Fruit fly (Drosophila melanogaster) whole organism, embryonic: ENCODE measurements around the gene cic.

Experiments
- Bgb ChIP-seq: fragments of 200-800 bp; sonication (Bioruptor generic); IDR thresholded peaks from 2 replicates; pipeline ENCODE4 v1.3.6; 2022; ENCODE audit warnings: missing biosample characterization, missing genetic modification characterization; ENCODE audit not compliant: partially characterized antibody
- Blimp-1 ChIP-seq: fragments of 200-800 bp; sonication (Bioruptor generic); optimal IDR thresholded peaks from 3 replicates; lab custom pipeline; 2018; ENCODE audit warnings: missing biosample characterization, missing genetic modification characterization, mild to moderate bottlenecking, moderate library complexity, missing genetic modification reagents
- BtbVII ChIP-seq: fragments of 200-800 bp; sonication (Bioruptor generic); optimal IDR thresholded peaks from 3 replicates; lab custom pipeline; 2017; ENCODE audit warnings: missing biosample characterization, mild to moderate bottlenecking, missing genetic modification characterization
- CG10543 ChIP-seq: fragments of 200-800 bp; sonication (Bioruptor generic); optimal IDR thresholded peaks from 3 replicates; lab custom pipeline; 2017; ENCODE audit warnings: missing biosample characterization, mild to moderate bottlenecking, missing genetic modification characterization, moderate library complexity
- CG10959 ChIP-seq: fragments of 200-800 bp; sonication (Bioruptor generic); IDR thresholded peaks from 2 replicates; pipeline ENCODE4 v1.3.6; 2022; ENCODE audit warnings: missing biosample characterization, missing genetic modification characterization
- CG12071 ChIP-seq: fragments of 200-800 bp; sonication (Bioruptor generic); optimal IDR thresholded peaks from 3 replicates; lab custom pipeline; 2018; ENCODE audit warnings: missing biosample characterization, mild to moderate bottlenecking, missing genetic modification characterization
- CG12744 ChIP-seq: fragments of 200-800 bp; sonication (Bioruptor generic); optimal IDR thresholded peaks from 2 replicates; lab custom pipeline; 2016; ENCODE audit warnings: missing biosample characterization, missing genetic modification characterization
- CG12769 ChIP-seq: fragments of 200-800 bp; sonication (Bioruptor generic); optimal IDR thresholded peaks from 2 replicates; lab custom pipeline; 2019; ENCODE audit warnings: missing biosample characterization, mild to moderate bottlenecking, missing genetic modification characterization, moderate library complexity
- CG14667 ChIP-seq: fragments of 200-800 bp; sonication (Bioruptor generic); IDR thresholded peaks from 2 replicates; pipeline ENCODE4 v1.3.6; 2022; ENCODE audit warnings: missing biosample characterization, missing genetic modification characterization
- CG15479 ChIP-seq: fragments of 200-800 bp; sonication (Bioruptor generic); optimal IDR thresholded peaks from 3 replicates; lab custom pipeline; 2019; ENCODE audit warnings: missing biosample characterization, mild to moderate bottlenecking, missing genetic modification characterization, moderate library complexity
- CG15696 ChIP-seq: fragments of 200-800 bp; sonication (Bioruptor generic); optimal IDR thresholded peaks from 2 replicates; lab custom pipeline; 2019; ENCODE audit warnings: missing biosample characterization, mild to moderate bottlenecking, missing genetic modification characterization, moderate library complexity
- CG1602 ChIP-seq: fragments of 200-800 bp; sonication (Bioruptor generic); optimal IDR thresholded peaks from 3 replicates; lab custom pipeline; 2016; ENCODE audit warnings: missing biosample characterization, missing genetic modification characterization
- CG2120 ChIP-seq: fragments of 200-800 bp; sonication (Bioruptor generic); optimal IDR thresholded peaks from 3 replicates; lab custom pipeline; 2016; ENCODE audit warnings: missing biosample characterization, missing genetic modification characterization
- CG34376 ChIP-seq: fragments of 200-800 bp; sonication (Bioruptor generic); optimal IDR thresholded peaks from 2 replicates; lab custom pipeline; 2018; ENCODE audit warnings: missing biosample characterization, mild to moderate bottlenecking, missing genetic modification characterization
- CG4730 ChIP-seq: fragments of 200-800 bp; sonication (Bioruptor generic); IDR thresholded peaks from 2 replicates; pipeline ENCODE4 v1.3.6; 2022; ENCODE audit warnings: missing biosample characterization, missing genetic modification characterization
- CG6254 ChIP-seq: fragments of 200-800 bp; sonication (Bioruptor generic); optimal IDR thresholded peaks from 3 replicates; lab custom pipeline; 2017; ENCODE audit warnings: mild to moderate bottlenecking, missing biosample characterization, missing genetic modification reagents, missing genetic modification characterization
- CG8478 ChIP-seq: fragments of >200 bp; optimal IDR thresholded peaks from 2 replicates; lab custom pipeline; 2018
- Chrac-16 ChIP-seq: fragments of 200-800 bp; sonication (Bioruptor generic); optimal IDR thresholded peaks from 3 replicates; lab custom pipeline; 2016; ENCODE audit warnings: missing biosample characterization, missing genetic modification characterization
- Doc3 ChIP-seq: fragments of 200-800 bp; sonication (Bioruptor generic); IDR thresholded peaks from 3 replicates; pipeline ENCODE4 v1.3.6; 2022; ENCODE audit warnings: missing biosample characterization, missing genetic modification characterization; ENCODE audit not compliant: partially characterized antibody
- Ets65A ChIP-seq: fragments of 200-800 bp; sonication (Bioruptor generic); peaks from one replicate; lab custom pipeline; 2016; ENCODE audit warnings: missing biosample characterization, missing genetic modification characterization
- H15 ChIP-seq: fragments of 200-800 bp; sonication (Bioruptor generic); IDR thresholded peaks from 3 replicates; pipeline ENCODE4 v1.3.6; 2022; ENCODE audit warnings: missing biosample characterization, missing genetic modification characterization
- HLHmδ ChIP-seq: fragments of 200-800 bp; sonication (Bioruptor generic); optimal IDR thresholded peaks from 2 replicates; lab custom pipeline; 2018; ENCODE audit warnings: missing biosample characterization, mild to moderate bottlenecking, missing genetic modification characterization, moderate library complexity
- Max ChIP-seq: fragments of 200-800 bp; sonication (Bioruptor generic); optimal IDR thresholded peaks from 2 replicates; lab custom pipeline; 2016; ENCODE audit warnings: missing biosample characterization, mild to moderate bottlenecking, missing genetic modification characterization
- Mrtf ChIP-seq: fragments of 200-800 bp; sonication (Bioruptor generic); IDR thresholded peaks from 3 replicates; pipeline ENCODE4 v1.3.6; 2022; ENCODE audit warnings: missing biosample characterization, missing genetic modification characterization
- Ravus ChIP-seq: fragments of 200-800 bp; sonication (Bioruptor generic); IDR thresholded peaks from 2 replicates; pipeline ENCODE4 v1.3.6; 2022; ENCODE audit warnings: missing biosample characterization, missing genetic modification characterization
- Rfx ChIP-seq: fragments of 200-800 bp; sonication (Bioruptor generic); IDR thresholded peaks from 2 replicates; pipeline ENCODE4 v1.3.6; 2022; ENCODE audit warnings: missing biosample characterization, missing genetic modification characterization
- Sry-δ ChIP-seq: fragments of 200-800 bp; sonication (Bioruptor generic); optimal IDR thresholded peaks from 2 replicates; lab custom pipeline; 2016; ENCODE audit warnings: missing biosample characterization, missing genetic modification characterization
- TFAM ChIP-seq: fragments of 200-800 bp; sonication (Bioruptor generic); optimal IDR thresholded peaks from 2 replicates; lab custom pipeline; 2017; ENCODE audit warnings: missing biosample characterization, missing genetic modification characterization, inconsistent platforms
- Tbp ChIP-seq: fragments of >200 bp; optimal IDR thresholded peaks from 2 replicates; lab custom pipeline; 2018; ENCODE audit warnings: missing biosample characterization, missing genetic modification characterization
- abd-A ChIP-seq: fragments of 200-800 bp; sonication (Bioruptor generic); optimal IDR thresholded peaks from 3 replicates; lab custom pipeline; 2019; ENCODE audit warnings: missing biosample characterization, mild to moderate bottlenecking, missing genetic modification characterization, moderate library complexity
- ara ChIP-seq: fragments of 200-800 bp; sonication (Bioruptor generic); IDR thresholded peaks from 2 replicates; pipeline ENCODE4 v1.3.6; 2022; ENCODE audit warnings: missing biosample characterization, missing genetic modification characterization
- chif ChIP-seq, 2 experiments: fragments of 200-800 bp; sonication (Bioruptor generic); optimal IDR thresholded peaks; 3 replicates each; lab custom pipeline; 2016; ENCODE audit warnings: missing biosample characterization in 2 of 2, missing genetic modification characterization in 2 of 2
- chinmo ChIP-seq: fragments of 200-800 bp; sonication (Bioruptor generic); IDR thresholded peaks from 4 replicates; pipeline ENCODE4 v1.3.6; 2022; ENCODE audit warnings: missing biosample characterization, missing genetic modification characterization; ENCODE audit not compliant: partially characterized antibody
- dmrt11E ChIP-seq: fragments of 200-800 bp; sonication (Bioruptor generic); optimal IDR thresholded peaks from 3 replicates; lab custom pipeline; 2018; ENCODE audit warnings: missing biosample characterization, mild to moderate bottlenecking, missing genetic modification characterization, moderate library complexity
- dysf ChIP-seq: fragments of 200-800 bp; sonication (Bioruptor generic); IDR thresholded peaks from 3 replicates; pipeline ENCODE4 v1.3.6; 2022; ENCODE audit warnings: missing biosample characterization, missing genetic modification characterization
- esg ChIP-seq: fragments of 200-800 bp; sonication (Bioruptor generic); conservative IDR thresholded peaks from 2 replicates; pipeline ENCODE4 v1.3.6; 2022; ENCODE audit warnings: missing biosample characterization, missing genetic modification characterization
- knrl ChIP-seq: fragments of 200-800 bp; sonication (Bioruptor generic); IDR thresholded peaks from 3 replicates; pipeline ENCODE4 v1.3.6; 2022; ENCODE audit warnings: missing biosample characterization, missing genetic modification characterization; ENCODE audit not compliant: partially characterized antibody
- mld ChIP-seq: fragments of 200-800 bp; sonication (Bioruptor generic); IDR thresholded peaks from 3 replicates; pipeline ENCODE4 v1.3.6; 2022; ENCODE audit warnings: missing biosample characterization, missing genetic modification characterization; ENCODE audit not compliant: partially characterized antibody
- nmo ChIP-seq: fragments of 200-800 bp; sonication (Bioruptor generic); optimal IDR thresholded peaks from 2 replicates; lab custom pipeline; 2018; ENCODE audit warnings: missing biosample characterization, mild to moderate bottlenecking, missing genetic modification characterization, moderate library complexity
- odd ChIP-seq: fragments of 200-800 bp; sonication (Bioruptor generic); optimal IDR thresholded peaks from 2 replicates; lab custom pipeline; 2017; ENCODE audit warnings: missing biosample characterization, mild to moderate bottlenecking, missing genetic modification characterization
- otp ChIP-seq: fragments of 200-800 bp; sonication (Bioruptor generic); IDR thresholded peaks from 3 replicates; pipeline ENCODE4, ENCODE4 v1.3.6; 2022; ENCODE audit warnings: missing biosample characterization, missing genetic modification characterization
- pan ChIP-seq, 4 experiments: fragments of >200 bp in 3 of 4; fragments of 200-800 bp in 1 of 4; sonication (Bioruptor generic) in 1 of 4; optimal IDR thresholded peaks in 3 of 4; IDR thresholded peaks in 1 of 4; 2 replicates each; pipeline versions ENCODE4 v1.3.6 to Lab custom; 2017 to 2022; ENCODE audit warnings: missing biosample characterization in 2 of 4, missing genetic modification characterization in 2 of 4, mixed read lengths in 1 of 4
- pzg ChIP-seq: fragments of 200-800 bp; sonication (Bioruptor generic); optimal IDR thresholded peaks from 3 replicates; lab custom pipeline; 2018; ENCODE audit warnings: missing biosample characterization, mild to moderate bottlenecking, missing genetic modification characterization, moderate library complexity
- ro ChIP-seq: fragments of 200-800 bp; sonication (Bioruptor generic); IDR thresholded peaks from 2 replicates; pipeline ENCODE4 v1.3.6; 2022; ENCODE audit warnings: missing biosample characterization, missing genetic modification characterization
- sd ChIP-seq: fragments of 200-800 bp; sonication (Bioruptor generic); optimal IDR thresholded peaks from 3 replicates; lab custom pipeline; 2018; ENCODE audit warnings: missing biosample characterization, mild to moderate bottlenecking, missing genetic modification characterization, moderate library complexity
- seq ChIP-seq: fragments of 200-800 bp; sonication (Bioruptor generic); IDR thresholded peaks from 2 replicates; pipeline ENCODE4 v1.3.6; 2022; ENCODE audit warnings: missing biosample characterization, missing genetic modification characterization
- sim ChIP-seq: fragments of 200-800 bp; sonication (Bioruptor generic); IDR thresholded peaks from 2 replicates; pipeline ENCODE4 v1.3.6; 2022; ENCODE audit warnings: missing biosample characterization, missing genetic modification characterization
- sisA ChIP-seq: fragments of 200-800 bp; sonication (Bioruptor generic); IDR thresholded peaks from 2 replicates; pipeline ENCODE4 v1.3.6; 2022; ENCODE audit warnings: missing biosample characterization, missing genetic modification characterization
- so ChIP-seq: fragments of 200-800 bp; sonication (Bioruptor generic); IDR thresholded peaks from 3 replicates; pipeline ENCODE4 v1.3.6; 2022; ENCODE audit warnings: missing biosample characterization, missing genetic modification characterization
- tgo ChIP-seq: fragments of 200-800 bp; sonication (Bioruptor generic); IDR thresholded peaks from 3 replicates; pipeline ENCODE4 v1.3.6; 2022; ENCODE audit warnings: missing biosample characterization, missing genetic modification characterization
- tna ChIP-seq: fragments of 200-800 bp; sonication (Bioruptor generic); IDR thresholded peaks from 2 replicates; pipeline ENCODE4 v1.3.6; 2022; ENCODE audit warnings: missing biosample characterization, missing genetic modification characterization; ENCODE audit not compliant: partially characterized antibody

The cic gene

dm6 chr3R:20253818-20254217 lies 1.2 kb downstream of the cic start (continued):
- no peak for TF ChIP-seq pzg (GFP tag; lab: Kevin White, UChicago)
- TF ChIP-seq knrl (GFP tag; lab: Robert Waterston, UW), result no peak
- no peak for TF ChIP-seq sim (GFP tag; lab: Robert Waterston, UW)
- 0 out of 2 replicates have a peak, but pooled peaks have one; percentile 26 for TF ChIP-seq seq (GFP tag; lab: Robert Waterston, UW)
- TF ChIP-seq CG14667, result no peak
- no peak for TF ChIP-seq CG15479 (GFP tag; lab: Kevin White, UChicago)
- TF ChIP-seq Tbp, result no peak
- TF ChIP-seq CG34376 (GFP tag; lab: Kevin White, UChicago), result no peak
- no peak for TF ChIP-seq nmo (GFP tag; lab: Kevin White, UChicago)
- peak; percentile 11; the same call in 1 of the 2 replicates for TF ChIP-seq Bgb (GFP tag; lab: Robert Waterston, UW)
- peak; percentile 80 for TF ChIP-seq CG12769 (tag; lab: Kevin White, UChicago)
- no peak for TF ChIP-seq mld (GFP tag; lab: Robert Waterston, UW)
- TF ChIP-seq chinmo, result peak; percentile 72; the same call in 1 of the 4 replicates
- TF ChIP-seq BtbVII (GFP tag; lab: Kevin White, UChicago), result no peak
- no peak for TF ChIP-seq chif (GFP tag; optimal IDR thresholded peaks at IDR 0.05; lab: Kevin White, UChicago)
- no peak for TF ChIP-seq tgo
- no peak for TF ChIP-seq Blimp-1 (GFP tag; lab: Kevin White, UChicago)
- no peak for TF ChIP-seq Ets65A
- no peak for TF ChIP-seq CG10543 (GFP tag; lab: Kevin White, UChicago)
- TF ChIP-seq otp, result peak; percentile 15; the same call in 1 of the 3 replicates
- TF ChIP-seq H15 (GFP tag; lab: Robert Waterston, UW), result no peak
- TF ChIP-seq Doc3, result no peak
- no peak for TF ChIP-seq CG15696 (tag; lab: Kevin White, UChicago)
- TF ChIP-seq Mrtf (GFP tag; lab: Robert Waterston, UW), result no peak
- no peak for TF ChIP-seq abd-A (tag; lab: Kevin White, UChicago)
- no peak for TF ChIP-seq pan (optimal IDR thresholded peaks at IDR 0.05; lab: Kevin White, UChicago)
- no peak for TF ChIP-seq pan (GFP tag; optimal IDR thresholded peaks at IDR 0.05 in 1 of 2, IDR thresholded peaks at IDR 0.05 in 1 of 2)
- no peak for TF ChIP-seq odd (GFP tag; lab: Kevin White, UChicago)
- TF ChIP-seq Ravus (GFP tag; lab: Robert Waterston, UW), result no peak
- no peak for TF ChIP-seq tna
- TF ChIP-seq CG6254 (GFP tag; lab: Kevin White, UChicago), result no peak
- no peak for TF ChIP-seq TFAM (GFP tag; lab: Kevin White, UChicago)
- TF ChIP-seq sisA (GFP tag; lab: Robert Waterston, UW), result no peak
- TF ChIP-seq dysf (GFP tag; lab: Robert Waterston, UW), result no peak
- TF ChIP-seq ro (GFP tag; lab: Robert Waterston, UW), result no peak
- 0 out of 3 replicates have a peak, but pooled peaks have one; percentile 30 for TF ChIP-seq so (GFP tag; lab: Robert Waterston, UW)
- no peak for TF ChIP-seq dmrt11E (tag; lab: Kevin White, UChicago)
- TF ChIP-seq Max (GFP tag; lab: Kevin White, UChicago), result no peak
- TF ChIP-seq Chrac-16 (GFP tag; lab: Kevin White, UChicago), result no peak
- TF ChIP-seq Rfx (GFP tag; lab: Robert Waterston, UW), result no peak
- TF ChIP-seq CG4730, result no peak
- no peak for TF ChIP-seq CG12071 (GFP tag; lab: Kevin White, UChicago)
- TF ChIP-seq sd, result peak; percentile 91
- TF ChIP-seq CG1602 (GFP tag; lab: Kevin White, UChicago), result no peak
- no peak for TF ChIP-seq Sry-δ (GFP tag; lab: Kevin White, UChicago)
- no peak for TF ChIP-seq CG2120 (GFP tag; lab: Kevin White, UChicago)
- no peak for TF ChIP-seq CG10959
- TF ChIP-seq HLHmδ, result no peak
- no peak for TF ChIP-seq ara (GFP tag; lab: Robert Waterston, UW)
- no peak for TF ChIP-seq esg (GFP tag; lab: Robert Waterston, UW)
- no peak for TF ChIP-seq CG12744 (GFP tag; lab: Kevin White, UChicago)
- no peak for TF ChIP-seq CG8478 (lab: Kevin White, UChicago)
